Fruit fly (Drosophila melanogaster) whole organism, wandering third instar larva: ENCODE results near the gene EMC2A.

Experiments
- CG32264 ChIP-seq: fragments of 200-800 bp; sonication (Bioruptor generic); optimal IDR thresholded peaks from 2 replicates; lab custom pipeline; 2016; ENCODE audit warnings: missing biosample characterization, missing genetic modification characterization
- CG9705 ChIP-seq: fragments of 200-800 bp; sonication (Bioruptor generic); optimal IDR thresholded peaks from 2 replicates; lab custom pipeline; 2018; ENCODE audit warnings: missing biosample characterization, mild to moderate bottlenecking, missing genetic modification characterization
- CrebA ChIP-seq: fragments of 200-800 bp; sonication (Bioruptor generic); optimal IDR thresholded peaks from 2 replicates; lab custom pipeline; 2016; ENCODE audit warnings: missing biosample characterization, mild to moderate bottlenecking, missing genetic modification characterization, borderline replicate concordance
- Dfd ChIP-seq: fragments of >200 bp; optimal IDR thresholded peaks from 2 replicates; lab custom pipeline; 2017; ENCODE audit warnings: missing biosample characterization, missing genetic modification characterization
- Dif ChIP-seq: fragments of 200-275, 200-300 bp; sonication (Bioruptor generic); optimal IDR thresholded peaks from 2 replicates; lab custom pipeline; 2018; ENCODE audit warnings: missing biosample characterization, missing genetic modification characterization; ENCODE audit not compliant: partially characterized antibody
- GATAd ChIP-seq: sonication (Bioruptor generic); optimal IDR thresholded peaks from 2 replicates; lab custom pipeline; 2016; ENCODE audit warnings: missing biosample characterization, missing genetic modification characterization
- HLH106 ChIP-seq: fragments of 200-800 bp; optimal IDR thresholded peaks from 3 replicates; lab custom pipeline; 2019; ENCODE audit warnings: missing biosample characterization, mild to moderate bottlenecking, missing genetic modification characterization, moderate library complexity
- Hnf4 ChIP-seq: fragments of 200-800 bp; sonication (Bioruptor generic); optimal IDR thresholded peaks from 2 replicates; lab custom pipeline; 2016; ENCODE audit warnings: missing biosample characterization, mild to moderate bottlenecking, missing genetic modification characterization
- Hr78 ChIP-seq: fragments of >200 bp; optimal IDR thresholded peaks from 2 replicates; lab custom pipeline; 2017; ENCODE audit warnings: missing biosample characterization, missing genetic modification characterization
- Hr83 ChIP-seq: fragments of 200-300 bp; sonication (Bioruptor generic); optimal IDR thresholded peaks from 2 replicates; lab custom pipeline; 2016; ENCODE audit warnings: missing biosample characterization, mild to moderate bottlenecking, missing genetic modification characterization, moderate library complexity; ENCODE audit not compliant: poor library complexity, severe bottlenecking
- Jra ChIP-seq: sonication (Bioruptor generic); optimal IDR thresholded peaks from 2 replicates; lab custom pipeline; 2016; ENCODE audit warnings: missing biosample characterization, missing genetic modification characterization
- Myc ChIP-seq: fragments of >200 bp; optimal IDR thresholded peaks from 2 replicates; lab custom pipeline; 2017
- N ChIP-seq: fragments of >200 bp; optimal IDR thresholded peaks from 2 replicates; lab custom pipeline; 2018; ENCODE audit warnings: missing biosample characterization, missing external identifiers, missing genetic modification characterization
- OdsH ChIP-seq: fragments of 200-800 bp; sonication (Bioruptor generic); optimal IDR thresholded peaks from 2 replicates; lab custom pipeline; 2016; ENCODE audit warnings: missing biosample characterization, mild to moderate bottlenecking, missing genetic modification characterization
- Rel ChIP-seq, 2 experiments: fragments of 200-800 bp; sonication (Bioruptor generic) in 1 of 2; optimal IDR thresholded peaks; 2 replicates in 1 of 2; 3 replicates in 1 of 2; lab custom pipeline; 2016 to 2019; ENCODE audit warnings: mild to moderate bottlenecking in 2 of 2, missing biosample characterization in 2 of 2, missing genetic modification characterization in 2 of 2, moderate library complexity in 1 of 2
- Sp1 ChIP-seq: fragments of 200-800 bp; sonication (Bioruptor generic); optimal IDR thresholded peaks from 3 replicates; lab custom pipeline; 2019; ENCODE audit warnings: missing biosample characterization, mild to moderate bottlenecking, missing genetic modification characterization, moderate library complexity
- Vsx2 ChIP-seq: fragments of 200-300, 225-300 bp; sonication (Bioruptor generic); optimal IDR thresholded peaks from 2 replicates; lab custom pipeline; 2018; ENCODE audit warnings: missing biosample characterization, missing genetic modification characterization; ENCODE audit not compliant: partially characterized antibody
- br ChIP-seq: fragments of 200-800 bp; sonication (Bioruptor generic); optimal IDR thresholded peaks from 2 replicates; lab custom pipeline; 2016; ENCODE audit warnings: missing biosample characterization, missing genetic modification characterization
- brk ChIP-seq: fragments of 200-800 bp; sonication (Bioruptor generic); optimal IDR thresholded peaks from 2 replicates; lab custom pipeline; 2016; ENCODE audit warnings: missing biosample characterization, mild to moderate bottlenecking, missing genetic modification characterization
- dmrt93B ChIP-seq: fragments of 200-800 bp; sonication (Bioruptor generic); optimal IDR thresholded peaks from 2 replicates; lab custom pipeline; 2018; ENCODE audit warnings: missing biosample characterization, mild to moderate bottlenecking, missing genetic modification characterization
- dsf ChIP-seq: sonication (Bioruptor generic); optimal IDR thresholded peaks from 2 replicates; lab custom pipeline; 2016; ENCODE audit warnings: missing biosample characterization, missing genetic modification characterization, borderline replicate concordance
- ey ChIP-seq: fragments of 200-800 bp; sonication (Bioruptor generic); optimal IDR thresholded peaks from 2 replicates; lab custom pipeline; 2016; ENCODE audit warnings: missing biosample characterization, missing genetic modification characterization
- foxo ChIP-seq, 2 experiments: fragments of 200-800 bp; sonication (Bioruptor generic); optimal IDR thresholded peaks; 2 replicates in 1 of 2; 3 replicates in 1 of 2; lab custom pipeline; 2016 to 2017; ENCODE audit warnings: missing biosample characterization in 2 of 2, missing genetic modification characterization in 2 of 2
- fru ChIP-seq: fragments of 200-800 bp; sonication (Bioruptor generic); optimal IDR thresholded peaks from 3 replicates; lab custom pipeline; 2016; ENCODE audit warnings: missing biosample characterization, mild to moderate bottlenecking, missing genetic modification characterization
- h ChIP-seq: fragments of 200-800 bp; sonication (Bioruptor generic); optimal IDR thresholded peaks from 3 replicates; lab custom pipeline; 2016; ENCODE audit warnings: missing biosample characterization, mild to moderate bottlenecking, missing genetic modification characterization
- psq ChIP-seq: fragments of 200-800 bp; sonication (Bioruptor generic); optimal IDR thresholded peaks from 3 replicates; lab custom pipeline; 2017; ENCODE audit warnings: missing biosample characterization, mild to moderate bottlenecking, missing genetic modification characterization, moderate library complexity
- rgr ChIP-seq: fragments of 200-800 bp; sonication (Bioruptor generic); optimal IDR thresholded peaks from 3 replicates; lab custom pipeline; 2016; ENCODE audit warnings: missing biosample characterization, mild to moderate bottlenecking, missing genetic modification characterization
- sage ChIP-seq: fragments of 200-800 bp; sonication (Bioruptor generic); optimal IDR thresholded peaks from 2 replicates; lab custom pipeline; 2016; ENCODE audit warnings: missing biosample characterization, mild to moderate bottlenecking, missing genetic modification characterization
- sv ChIP-seq: fragments of 200-800 bp; sonication (Bioruptor generic); optimal IDR thresholded peaks from 3 replicates; lab custom pipeline; 2016; ENCODE audit warnings: missing biosample characterization, missing genetic modification characterization
- woc ChIP-seq: sonication (Bioruptor generic); optimal IDR thresholded peaks from 2 replicates; lab custom pipeline; 2016; ENCODE audit warnings: missing biosample characterization, mild to moderate bottlenecking, missing genetic modification characterization

EMC2A gene

dm6 chr3R:17020956-17021355 lies 25.1 kb upstream of the EMC2A start, which contains the start of gene Adsl:
Gene Adsl (minus strand): TSS chr3R:17021120.
- TF ChIP-seq dsf (GFP tag; lab: Kevin White, UChicago) (no peak), sv (GFP tag; lab: Kevin White, UChicago) (peak; percentile 15), Sp1 (GFP tag; lab: Kevin White, UChicago) (peak; percentile 66), OdsH (GFP tag; lab: Kevin White, UChicago) (peak; percentile 53), HLH106 (peak; percentile 54), Vsx2 (GFP tag; lab: Kevin White, UChicago) (no peak), h (GFP tag; lab: Kevin White, UChicago) (peak; percentile 57), brk (no peak), rgr (no peak), br (GFP tag; lab: Kevin White, UChicago) (peak; percentile 29), foxo (GFP tag; optimal IDR thresholded peaks at IDR 0.05; lab: Kevin White, UChicago) (peak in 1 of 2 experiments; percentile 37), CG9705 (GFP tag; lab: Kevin White, UChicago) (peak; percentile 65), Rel (GFP tag; optimal IDR thresholded peaks at IDR 0.05; lab: Kevin White, UChicago) (no peak), Rel (tag; optimal IDR thresholded peaks at IDR 0.05; lab: Kevin White, UChicago) (no peak), dmrt93B (peak; percentile 63), Dif (GFP tag; lab: Kevin White, UChicago) (no peak), Myc (no peak), fru (GFP tag; lab: Kevin White, UChicago) (no peak), Hr83 (GFP tag; lab: Kevin White, UChicago) (peak; percentile 46), CrebA (GFP tag; lab: Kevin White, UChicago) (peak; percentile 32), Hnf4 (peak; percentile 38), sage (peak; percentile 34)

dm6 chr3R:17018902-17019527 lies 23.1 kb upstream of the EMC2A start:
- TF ChIP-seq Rel (GFP tag; optimal IDR thresholded peaks at IDR 0.05; lab: Kevin White, UChicago) (no peak), Rel (tag; optimal IDR thresholded peaks at IDR 0.05; lab: Kevin White, UChicago) (peak; percentile 39), N (GFP tag; lab: Kevin White, UChicago) (no peak)

- no peak for TF ChIP-seq br (GFP tag; lab: Kevin White, UChicago)
- TF ChIP-seq ey (GFP tag; lab: Kevin White, UChicago): no peak
- no peak for TF ChIP-seq Jra (GFP tag; lab: Kevin White, UChicago)
- no peak for TF ChIP-seq N (GFP tag; lab: Kevin White, UChicago)
- no peak for TF ChIP-seq Hr78 (GFP tag; lab: Kevin White, UChicago)
- no peak for TF ChIP-seq dsf (GFP tag; lab: Kevin White, UChicago)
- TF ChIP-seq GATAd (GFP tag; lab: Kevin White, UChicago): no peak
- no peak for TF ChIP-seq Dfd (GFP tag; lab: Kevin White, UChicago)
- TF ChIP-seq fru (GFP tag; lab: Kevin White, UChicago): no peak
- no peak for TF ChIP-seq Vsx2 (GFP tag; lab: Kevin White, UChicago)
- no peak for TF ChIP-seq sage
These were observed 20.3 kb upstream of the EMC2A start for dm6 chr3R:17016193-17016592.

DNA sequence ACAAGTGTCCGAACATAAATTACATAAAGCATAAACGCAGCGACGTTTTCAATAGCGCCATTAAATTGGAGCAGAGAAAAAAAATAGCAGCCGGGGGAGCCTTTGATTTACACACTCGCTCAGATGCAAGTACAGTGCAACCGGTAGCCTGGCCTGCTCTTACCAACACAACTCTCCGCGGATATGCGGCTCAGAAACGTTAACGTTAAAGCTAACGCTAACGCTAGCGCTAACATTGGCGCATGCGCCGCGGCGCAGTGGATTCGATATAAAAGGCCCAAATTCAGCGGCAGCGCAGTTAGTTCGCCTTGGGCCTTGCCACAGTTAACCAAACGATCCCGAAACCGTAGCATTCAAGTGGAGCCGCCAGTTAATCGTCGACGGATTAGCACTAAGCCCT lies 18.4 kb upstream of the EMC2A start, which contains the start of gene Pxd:
Gene Pxd, plus strand, starts transcription at position 301 of the 400 bp plus-strand sequence.
- TF ChIP-seq foxo (GFP tag; optimal IDR thresholded peaks at IDR 0.05; lab: Kevin White, UChicago) (no peak), CG32264 (GFP tag; lab: Kevin White, UChicago) (no peak), GATAd (GFP tag; lab: Kevin White, UChicago) (no peak), woc (GFP tag; lab: Kevin White, UChicago) (no peak)
- TF ChIP-seq, all 38 proteins: peak for 0

dm6 chr3R:17008675-17009022 lies 12.8 kb upstream of the EMC2A start:
- no peak for TF ChIP-seq Myc
- TF ChIP-seq N (GFP tag; lab: Kevin White, UChicago): no peak
- no peak for TF ChIP-seq br (GFP tag; lab: Kevin White, UChicago)
- no peak for TF ChIP-seq psq (GFP tag; lab: Kevin White, UChicago)
